Worm (Caenorhabditis elegans): ENCODE results near the gene T26E4.7.

DNA sequence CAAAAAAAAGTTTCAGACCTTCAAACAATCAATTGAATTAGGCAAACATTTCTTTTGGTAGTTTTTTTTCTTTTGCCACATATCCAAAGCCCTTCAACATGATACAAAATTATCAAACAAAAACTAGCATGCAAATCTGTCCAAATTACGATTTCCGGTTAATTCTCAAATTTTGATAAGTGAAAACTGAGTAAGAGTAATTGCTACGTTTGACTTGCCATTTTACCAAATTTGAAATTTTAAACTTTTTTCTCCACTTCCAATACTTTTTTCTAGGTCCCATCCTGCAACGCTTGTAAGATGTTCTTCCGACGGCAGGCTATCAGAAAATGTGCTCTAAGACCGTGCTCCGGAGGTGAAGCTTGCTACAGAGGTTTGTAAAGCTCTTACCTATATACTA is 2.7 kb downstream of the T26E4.7 start, which contains the start of gene nhr-223:
- no peak for TF ChIP-seq aly-2 (tag; optimal IDR thresholded peaks at IDR 0.05)
- no peak for TF ChIP-seq R02D3.7 (tag; optimal IDR thresholded peaks at IDR 0.05)
- no peak for TF ChIP-seq nhr-25 (tag; optimal IDR thresholded peaks at IDR 0.05)
- no peak for TF ChIP-seq elt-3 (tag; optimal IDR thresholded peaks at IDR 0.05)
- TF ChIP-seq ceh-82 (tag; optimal IDR thresholded peaks at IDR 0.05): no peak
- TF ChIP-seq nhr-11 (tag; optimal IDR thresholded peaks at IDR 0.05): no peak
- no peak for TF ChIP-seq snpc-4 (tag; optimal IDR thresholded peaks at IDR 0.05)
- TF ChIP-seq nhr-6 (tag; optimal IDR thresholded peaks at IDR 0.05): no peak
